Fruit fly (Drosophila melanogaster) whole organism, embryonic: ENCODE data around the gene wtrw.

ENCODE experiments used
- Atf6 ChIP-seq: fragments of 200-800 bp; sonication (Bioruptor generic); IDR thresholded peaks from 2 replicates; pipeline ENCODE4 v1.3.6; 2022; ENCODE audit warnings: missing biosample characterization, missing genetic modification characterization
- CG1024 ChIP-seq: fragments of 200-800 bp; sonication (Bioruptor generic); IDR thresholded peaks from 2 replicates; pipeline ENCODE4 v1.3.6; 2022; ENCODE audit warnings: missing biosample characterization, missing genetic modification characterization
- CG10321 ChIP-seq: fragments of 200-800 bp; sonication (Bioruptor generic); IDR thresholded peaks from 2 replicates; pipeline ENCODE4 v1.3.6; 2022; ENCODE audit warnings: missing biosample characterization, missing genetic modification characterization
- CG10654 ChIP-seq: fragments of 200-800 bp; sonication (Bioruptor generic); optimal IDR thresholded peaks from 2 replicates; lab custom pipeline; 2016; ENCODE audit warnings: missing biosample characterization, missing genetic modification characterization
- CG12155 ChIP-seq: fragments of 200-800 bp; sonication (Bioruptor generic); optimal IDR thresholded peaks from 3 replicates; lab custom pipeline; 2016; ENCODE audit warnings: missing biosample characterization, missing genetic modification characterization
- CG17359 ChIP-seq: fragments of 200-800 bp; sonication (Bioruptor generic); optimal IDR thresholded peaks from 3 replicates; lab custom pipeline; 2018; ENCODE audit warnings: missing biosample characterization, mild to moderate bottlenecking, missing genetic modification characterization, moderate library complexity
- CG17361 ChIP-seq: fragments of 200-800 bp; sonication (Bioruptor generic); IDR thresholded peaks from 3 replicates; pipeline ENCODE4 v1.3.6; 2022; ENCODE audit warnings: missing biosample characterization, missing genetic modification characterization
- CG17385 ChIP-seq: fragments of 200-800 bp; sonication (Bioruptor generic); optimal IDR thresholded peaks from 3 replicates; lab custom pipeline; 2018; ENCODE audit warnings: missing biosample characterization, mild to moderate bottlenecking, missing genetic modification characterization
- CG18619 ChIP-seq: fragments of 200-800 bp; sonication (Bioruptor generic); optimal IDR thresholded peaks from 3 replicates; lab custom pipeline; 2017; ENCODE audit warnings: missing biosample characterization, mild to moderate bottlenecking, missing genetic modification characterization
- CG2889 ChIP-seq: fragments of 200-800 bp; sonication (Bioruptor generic); IDR thresholded peaks from 3 replicates; pipeline ENCODE4 v1.3.6; 2022; ENCODE audit warnings: missing biosample characterization, missing genetic modification characterization
- CG32772 ChIP-seq: fragments of 200-800 bp; sonication (Bioruptor generic); IDR thresholded peaks from 2 replicates; pipeline ENCODE4 v1.3.6; 2022; ENCODE audit warnings: missing biosample characterization, missing genetic modification characterization
- CG4328 ChIP-seq: fragments of 200-800 bp; sonication (Bioruptor generic); optimal IDR thresholded peaks from 3 replicates; lab custom pipeline; 2017; ENCODE audit warnings: missing biosample characterization, missing genetic modification reagents, missing genetic modification characterization
- CG5953 ChIP-seq: fragments of 200-800 bp; sonication (Bioruptor generic); IDR thresholded peaks from 2 replicates; pipeline ENCODE4 v1.3.6; 2022; ENCODE audit warnings: missing biosample characterization, missing genetic modification characterization
- CG6175 ChIP-seq: fragments of 200-800 bp; sonication (Bioruptor generic); IDR thresholded peaks from 3 replicates; pipeline ENCODE4 v1.3.6; 2022; ENCODE audit warnings: missing biosample characterization, missing genetic modification characterization
- CG7556 ChIP-seq: fragments of 200-800 bp; sonication (Bioruptor generic); optimal IDR thresholded peaks from 2 replicates; lab custom pipeline; 2017; ENCODE audit warnings: missing biosample characterization, mild to moderate bottlenecking, missing genetic modification characterization
- CG7745 ChIP-seq: fragments of 200-800 bp; sonication (Bioruptor generic); optimal IDR thresholded peaks from 2 replicates; lab custom pipeline; 2018; ENCODE audit warnings: missing biosample characterization, mild to moderate bottlenecking, missing genetic modification characterization, moderate library complexity
- CG8765 ChIP-seq: fragments of 200-800 bp; sonication (Bioruptor generic); IDR thresholded peaks from 2 replicates; pipeline ENCODE4 v1.3.6; 2022; ENCODE audit warnings: missing biosample characterization, missing genetic modification characterization
- CG9727 ChIP-seq: fragments of 200-800 bp; sonication (Bioruptor generic); optimal IDR thresholded peaks from 3 replicates; lab custom pipeline; 2017; ENCODE audit warnings: missing biosample characterization, mild to moderate bottlenecking, missing genetic modification characterization
- CG9797 ChIP-seq: fragments of 200-800 bp; sonication (Bioruptor generic); optimal IDR thresholded peaks from 3 replicates; lab custom pipeline; 2018; ENCODE audit warnings: missing biosample characterization, mild to moderate bottlenecking, missing genetic modification characterization
- Chrac-16 ChIP-seq: fragments of 200-800 bp; sonication (Bioruptor generic); optimal IDR thresholded peaks from 3 replicates; lab custom pipeline; 2016; ENCODE audit warnings: missing biosample characterization, missing genetic modification characterization
- Dad ChIP-seq: fragments of 200-800 bp; sonication (Bioruptor generic); optimal IDR thresholded peaks from 3 replicates; lab custom pipeline; 2016; ENCODE audit warnings: missing biosample characterization, missing genetic modification characterization
- Drgx ChIP-seq: fragments of 200-800 bp; sonication (Bioruptor generic); IDR thresholded peaks from 2 replicates; pipeline ENCODE4 v1.3.6; 2022; ENCODE audit warnings: missing biosample characterization, missing genetic modification characterization
- Fer2 ChIP-seq: fragments of 200-800 bp; sonication (Bioruptor generic); optimal IDR thresholded peaks from 2 replicates; lab custom pipeline; 2018; ENCODE audit warnings: missing biosample characterization, mild to moderate bottlenecking, missing genetic modification characterization, moderate library complexity
- Hand ChIP-seq: fragments of 200-800 bp; sonication (Bioruptor generic); optimal IDR thresholded peaks from 2 replicates; lab custom pipeline; 2017; ENCODE audit warnings: mild to moderate bottlenecking, missing biosample characterization, missing genetic modification reagents, missing genetic modification characterization
- Hmx ChIP-seq: fragments of 200-800 bp; sonication (Bioruptor generic); optimal IDR thresholded peaks from 2 replicates; lab custom pipeline; 2016; ENCODE audit warnings: missing biosample characterization, missing genetic modification characterization
- MESR4 ChIP-seq: fragments of 200-800 bp; sonication (Bioruptor generic); optimal IDR thresholded peaks from 2 replicates; lab custom pipeline; 2018; ENCODE audit warnings: missing biosample characterization, mild to moderate bottlenecking, missing genetic modification characterization, moderate library complexity
- Meics ChIP-seq: fragments of 200-800 bp; sonication (Bioruptor generic); optimal IDR thresholded peaks from 2 replicates; lab custom pipeline; 2017; ENCODE audit warnings: missing biosample characterization, mild to moderate bottlenecking, missing genetic modification characterization
- NfI ChIP-seq: fragments of 200-800 bp; sonication (Bioruptor generic); optimal IDR thresholded peaks from 3 replicates; lab custom pipeline; 2018; ENCODE audit warnings: missing biosample characterization, mild to moderate bottlenecking, missing genetic modification characterization, moderate library complexity
- Sry-β ChIP-seq: fragments of 200-800 bp; sonication (Bioruptor generic); optimal IDR thresholded peaks from 2 replicates; lab custom pipeline; 2018; ENCODE audit warnings: missing biosample characterization, mild to moderate bottlenecking, missing genetic modification characterization, moderate library complexity
- az2 ChIP-seq: fragments of 200-800 bp; sonication (Bioruptor generic); optimal IDR thresholded peaks from 3 replicates; lab custom pipeline; 2016; ENCODE audit warnings: missing biosample characterization, missing genetic modification characterization
- bcd ChIP-seq: fragments of 200-800 bp; sonication (Bioruptor generic); optimal IDR thresholded peaks from 2 replicates; lab custom pipeline; 2017; ENCODE audit warnings: missing biosample characterization, mild to moderate bottlenecking, missing genetic modification characterization
- caup ChIP-seq: fragments of 200-800 bp; sonication (Bioruptor generic); optimal IDR thresholded peaks from 3 replicates; lab custom pipeline; 2017; ENCODE audit warnings: missing biosample characterization, mild to moderate bottlenecking, missing genetic modification characterization, moderate library complexity; ENCODE audit not compliant: severe bottlenecking
- ci ChIP-seq: fragments of 200-800 bp; sonication (Bioruptor generic); IDR thresholded peaks from 3 replicates; pipeline ENCODE4 v1.3.6; 2022; ENCODE audit warnings: missing biosample characterization, missing genetic modification characterization
- dmrt11E ChIP-seq: fragments of 200-800 bp; sonication (Bioruptor generic); optimal IDR thresholded peaks from 3 replicates; lab custom pipeline; 2018; ENCODE audit warnings: missing biosample characterization, mild to moderate bottlenecking, missing genetic modification characterization, moderate library complexity
- emc ChIP-seq: fragments of 200-800 bp; sonication (Bioruptor generic); optimal IDR thresholded peaks from 2 replicates; lab custom pipeline; 2016; ENCODE audit warnings: missing biosample characterization, missing genetic modification characterization
- en ChIP-seq: fragments of 200-800 bp; sonication (Bioruptor generic); optimal IDR thresholded peaks from 2 replicates; lab custom pipeline; 2016; ENCODE audit warnings: missing biosample characterization, missing genetic modification characterization
- eve ChIP-seq, 2 experiments: fragments of >200 bp; optimal IDR thresholded peaks; 2 replicates each; lab custom pipeline; 2017; ENCODE audit warnings: missing biosample characterization in 2 of 2, missing genetic modification characterization in 2 of 2
- fu2 ChIP-seq: fragments of 200-800 bp; sonication (Bioruptor generic); optimal IDR thresholded peaks from 2 replicates; lab custom pipeline; 2016; ENCODE audit warnings: missing biosample characterization, missing genetic modification characterization
- gce ChIP-seq: fragments of 200-800 bp; sonication (Bioruptor generic); IDR thresholded peaks from 3 replicates; pipeline ENCODE4 v1.3.6; 2022; ENCODE audit warnings: missing biosample characterization, missing genetic modification characterization
- gcm2 ChIP-seq: fragments of 200-800 bp; sonication (Bioruptor generic); optimal IDR thresholded peaks from 2 replicates; lab custom pipeline; 2016; ENCODE audit warnings: missing biosample characterization, missing genetic modification characterization
- gro ChIP-seq: fragments of 200-800 bp; sonication (Bioruptor generic); optimal IDR thresholded peaks from 2 replicates; lab custom pipeline; 2016; ENCODE audit warnings: missing biosample characterization, missing genetic modification characterization
- gsb ChIP-seq: fragments of 200-800 bp; sonication (Bioruptor generic); IDR thresholded peaks from 2 replicates; pipeline ENCODE4 v1.3.6; 2022; ENCODE audit warnings: missing biosample characterization, missing genetic modification characterization
- ind ChIP-seq: fragments of 200-800 bp; sonication (Bioruptor generic); optimal IDR thresholded peaks from 3 replicates; lab custom pipeline; 2016; ENCODE audit warnings: missing biosample characterization, missing genetic modification characterization
- nom ChIP-seq: fragments of 200-800 bp; sonication (Bioruptor generic); optimal IDR thresholded peaks from 2 replicates; lab custom pipeline; 2017; ENCODE audit warnings: missing biosample characterization, missing genetic modification characterization, mild to moderate bottlenecking, moderate library complexity, missing genetic modification reagents
- oc ChIP-seq: fragments of 200-800 bp; sonication (Bioruptor generic); optimal IDR thresholded peaks from 2 replicates; lab custom pipeline; 2018; ENCODE audit warnings: missing biosample characterization, mild to moderate bottlenecking, missing genetic modification characterization, moderate library complexity
- sc ChIP-seq, 3 experiments: fragments of >200 bp in 2 of 3; fragments of 200-800 bp in 1 of 3; sonication (Bioruptor generic) in 1 of 3; optimal IDR thresholded peaks; 2 replicates in 2 of 3; 3 replicates in 1 of 3; lab custom pipeline; 2017; ENCODE audit warnings: mild to moderate bottlenecking in 1 of 3, missing biosample characterization in 1 of 3, missing genetic modification characterization in 1 of 3, missing genetic modification reagents in 1 of 3
- sd ChIP-seq: fragments of 200-800 bp; sonication (Bioruptor generic); optimal IDR thresholded peaks from 3 replicates; lab custom pipeline; 2018; ENCODE audit warnings: missing biosample characterization, mild to moderate bottlenecking, missing genetic modification characterization, moderate library complexity
- sqz ChIP-seq: fragments of 200-800 bp; sonication (Bioruptor generic); optimal IDR thresholded peaks from 3 replicates; lab custom pipeline; 2018; ENCODE audit warnings: missing biosample characterization, mild to moderate bottlenecking, missing genetic modification characterization
- tgo ChIP-seq: fragments of 200-800 bp; sonication (Bioruptor generic); IDR thresholded peaks from 3 replicates; pipeline ENCODE4 v1.3.6; 2022; ENCODE audit warnings: missing biosample characterization, missing genetic modification characterization
- tll ChIP-seq, 2 experiments: fragments of 200-800 bp in 1 of 2; fragments of >200 bp in 1 of 2; sonication (Bioruptor generic) in 1 of 2; optimal IDR thresholded peaks; 2 replicates each; lab custom pipeline; 2017 to 2019; ENCODE audit warnings: missing biosample characterization in 2 of 2, missing genetic modification characterization in 2 of 2, mild to moderate bottlenecking in 1 of 2, moderate library complexity in 1 of 2
- zfh2 ChIP-seq: fragments of 200-800 bp; sonication (Bioruptor generic); optimal IDR thresholded peaks from 2 replicates; lab custom pipeline; 2016; ENCODE audit warnings: missing biosample characterization, missing genetic modification characterization

Gene wtrw

dm6 chr3R:7907311-7907710 is 16.2 kb downstream of the wtrw start, which contains the start of the genes Taf7 and EMC1 (continued):
- TF ChIP-seq CG7745 (tag; lab: Kevin White, UChicago): no peak
- peak; percentile 23 for TF ChIP-seq az2 (GFP tag; lab: Kevin White, UChicago)
- TF ChIP-seq gcm2 (GFP tag; lab: Kevin White, UChicago): no peak
- TF ChIP-seq Meics (GFP tag; lab: Kevin White, UChicago): no peak
- no peak for TF ChIP-seq bcd (GFP tag; lab: Kevin White, UChicago)
- TF ChIP-seq MESR4 (GFP tag; lab: Kevin White, UChicago): no peak
- no peak; the same call in 2 of the 3 replicates for TF ChIP-seq CG17361 (GFP tag; lab: Robert Waterston, UW)
- peak; percentile 16 for TF ChIP-seq CG12155 (GFP tag; lab: Kevin White, UChicago)
- peak; percentile 16 for TF ChIP-seq Dad (GFP tag; lab: Kevin White, UChicago)
- TF ChIP-seq CG10654 (GFP tag; lab: Kevin White, UChicago): peak; percentile 31
- TF ChIP-seq gsb (GFP tag; lab: Robert Waterston, UW): no peak
- TF ChIP-seq Fer2 (tag; lab: Kevin White, UChicago): no peak
- no peak for TF ChIP-seq CG32772 (GFP tag; lab: Robert Waterston, UW)
- TF ChIP-seq fu2 (GFP tag; lab: Kevin White, UChicago): peak; percentile 28
- TF ChIP-seq tll (GFP tag; optimal IDR thresholded peaks at IDR 0.05; lab: Kevin White, UChicago): peak in 1 of 2 experiments; percentile 99
- peak; percentile 22 for TF ChIP-seq Chrac-16 (GFP tag; lab: Kevin White, UChicago)
- TF ChIP-seq CG5953: no peak
- no peak for TF ChIP-seq Hmx (GFP tag; lab: Kevin White, UChicago)
- TF ChIP-seq CG9727 (GFP tag; lab: Kevin White, UChicago): no peak
- no peak for TF ChIP-seq sc (optimal IDR thresholded peaks at IDR 0.05; lab: Kevin White, UChicago)
- no peak for TF ChIP-seq sc (GFP tag; optimal IDR thresholded peaks at IDR 0.05; lab: Kevin White, UChicago)
- TF ChIP-seq oc (tag; lab: Kevin White, UChicago): no peak
- no peak for TF ChIP-seq sd (tag; lab: Kevin White, UChicago)
- TF ChIP-seq CG1024 (GFP tag; lab: Robert Waterston, UW): no peak
- no peak for TF ChIP-seq CG2889 (GFP tag; lab: Robert Waterston, UW)
- TF ChIP-seq NfI (GFP tag; lab: Kevin White, UChicago): no peak
- TF ChIP-seq eve (GFP tag; optimal IDR thresholded peaks at IDR 0.05; lab: Kevin White, UChicago): no peak
- peak; percentile 32 for TF ChIP-seq gro (GFP tag; lab: Kevin White, UChicago)
- TF ChIP-seq gce: no peak
- 0 out of 3 replicates have a peak, but pooled peaks have one; percentile 17 for TF ChIP-seq tgo
- no peak for TF ChIP-seq Hand
- no peak for TF ChIP-seq CG17385 (GFP tag; lab: Kevin White, UChicago)
- no peak for TF ChIP-seq CG4328 (GFP tag; lab: Kevin White, UChicago)
- no peak for TF ChIP-seq sqz (GFP tag; lab: Kevin White, UChicago)
- TF ChIP-seq CG10321 (GFP tag; lab: Robert Waterston, UW): no peak
- no peak for TF ChIP-seq Drgx (GFP tag; lab: Robert Waterston, UW)
- no peak for TF ChIP-seq caup (GFP tag; lab: Kevin White, UChicago)
- no peak for TF ChIP-seq dmrt11E
- peak; percentile 95 for TF ChIP-seq CG6175 (GFP tag; lab: Robert Waterston, UW)
- peak; percentile 43 for TF ChIP-seq ind (GFP tag; lab: Kevin White, UChicago)
- TF ChIP-seq CG17359 (tag; lab: Kevin White, UChicago): no peak
- peak; percentile 58 for TF ChIP-seq zfh2
- peak; percentile 49 for TF ChIP-seq CG9797 (GFP tag; lab: Kevin White, UChicago)
- TF ChIP-seq nom (GFP tag; lab: Kevin White, UChicago): no peak
- no peak for TF ChIP-seq Atf6 (GFP tag; lab: Robert Waterston, UW)
- peak; percentile 17 for TF ChIP-seq emc (GFP tag; lab: Kevin White, UChicago)
- TF ChIP-seq CG18619 (GFP tag; lab: Kevin White, UChicago): no peak
- no peak for TF ChIP-seq CG8765
- TF ChIP-seq en (GFP tag; lab: Kevin White, UChicago): no peak
- no peak for TF ChIP-seq CG7556 (GFP tag; lab: Kevin White, UChicago)
- TF ChIP-seq Sry-β (GFP tag; lab: Kevin White, UChicago): peak; percentile 68
- no peak for TF ChIP-seq ci
